Fruit fly (Drosophila melanogaster) whole organism, embryonic: ENCODE measurements around the gene HDAC4.

Experiments
- Atf-2 ChIP-seq: fragments of 200-800 bp; sonication (Bioruptor generic); optimal IDR thresholded peaks from 2 replicates; lab custom pipeline; 2016; ENCODE audit warnings: missing biosample characterization, missing genetic modification characterization
- CG10321 ChIP-seq: fragments of 200-800 bp; sonication (Bioruptor generic); IDR thresholded peaks from 2 replicates; pipeline ENCODE4 v1.3.6; 2022; ENCODE audit warnings: missing biosample characterization, missing genetic modification characterization
- CG11504 ChIP-seq: fragments of 200-800 bp; sonication (Bioruptor generic); optimal IDR thresholded peaks from 3 replicates; lab custom pipeline; 2019; ENCODE audit warnings: missing biosample characterization, mild to moderate bottlenecking, missing genetic modification characterization, moderate library complexity
- CG12236 ChIP-seq: fragments of 200-800 bp; sonication (Bioruptor generic); optimal IDR thresholded peaks from 2 replicates; lab custom pipeline; 2016; ENCODE audit warnings: missing biosample characterization, missing genetic modification characterization
- CG13123 ChIP-seq: fragments of 200-800 bp; sonication (Bioruptor generic); optimal IDR thresholded peaks from 2 replicates; lab custom pipeline; 2016; ENCODE audit warnings: missing biosample characterization, missing genetic modification characterization
- CG13624 ChIP-seq: fragments of 200-800 bp; sonication (Bioruptor generic); optimal IDR thresholded peaks from 2 replicates; lab custom pipeline; 2016; ENCODE audit warnings: missing biosample characterization, missing genetic modification characterization
- CG15269 ChIP-seq: fragments of 200-800 bp; sonication (Bioruptor generic); optimal IDR thresholded peaks from 2 replicates; lab custom pipeline; 2018; ENCODE audit warnings: missing biosample characterization, mild to moderate bottlenecking, missing genetic modification characterization, moderate library complexity
- CG18476 ChIP-seq: fragments of 200-800 bp; sonication (Bioruptor generic); optimal IDR thresholded peaks from 2 replicates; lab custom pipeline; 2016; ENCODE audit warnings: missing biosample characterization, mild to moderate bottlenecking, missing genetic modification characterization
- CG2120 ChIP-seq: fragments of 200-800 bp; sonication (Bioruptor generic); optimal IDR thresholded peaks from 3 replicates; lab custom pipeline; 2016; ENCODE audit warnings: missing biosample characterization, missing genetic modification characterization
- CG2875 ChIP-seq: fragments of 200-800 bp; sonication (Bioruptor generic); optimal IDR thresholded peaks from 2 replicates; lab custom pipeline; 2017; ENCODE audit warnings: missing biosample characterization, mild to moderate bottlenecking, missing genetic modification characterization, missing genetic modification reagents
- CG30403 ChIP-seq: fragments of 200-800 bp; sonication (Bioruptor generic); optimal IDR thresholded peaks from 3 replicates; lab custom pipeline; 2016; ENCODE audit warnings: missing biosample characterization, missing genetic modification characterization
- CG34376 ChIP-seq: fragments of 200-800 bp; sonication (Bioruptor generic); optimal IDR thresholded peaks from 2 replicates; lab custom pipeline; 2018; ENCODE audit warnings: missing biosample characterization, mild to moderate bottlenecking, missing genetic modification characterization
- CG34422 ChIP-seq: fragments of 200-800 bp; sonication (Bioruptor generic); IDR thresholded peaks from 3 replicates; pipeline ENCODE4 v1.3.6; 2022; ENCODE audit warnings: missing biosample characterization, missing genetic modification characterization
- CG4360 ChIP-seq: fragments of 200-800 bp; sonication (Bioruptor generic); IDR thresholded peaks from 2 replicates; pipeline ENCODE4 v1.3.6; 2022; ENCODE audit warnings: missing biosample characterization, missing genetic modification characterization
- CG4854 ChIP-seq: fragments of 200-800 bp; sonication (Bioruptor generic); optimal IDR thresholded peaks from 2 replicates; lab custom pipeline; 2016; ENCODE audit warnings: missing biosample characterization, missing genetic modification characterization, inconsistent platforms
- CG6272 ChIP-seq: fragments of 200-800 bp; sonication (Bioruptor generic); IDR thresholded peaks from 2 replicates; pipeline ENCODE4 v1.3.6; 2022; ENCODE audit warnings: missing biosample characterization, missing genetic modification characterization
- CG7556 ChIP-seq: fragments of 200-800 bp; sonication (Bioruptor generic); optimal IDR thresholded peaks from 2 replicates; lab custom pipeline; 2017; ENCODE audit warnings: missing biosample characterization, mild to moderate bottlenecking, missing genetic modification characterization
- CG7786 ChIP-seq: fragments of 200-800 bp; sonication (Bioruptor generic); optimal IDR thresholded peaks from 2 replicates; lab custom pipeline; 2016; ENCODE audit warnings: missing biosample characterization, missing genetic modification characterization
- CG8290 ChIP-seq, 3 experiments: fragments of 200-800 bp; sonication (Bioruptor generic); optimal IDR thresholded peaks; 2 replicates each; lab custom pipeline; 2016 to 2019; ENCODE audit warnings: missing biosample characterization in 3 of 3, missing genetic modification characterization in 3 of 3, mild to moderate bottlenecking in 2 of 3, moderate library complexity in 1 of 3
- CG9727 ChIP-seq: fragments of 200-800 bp; sonication (Bioruptor generic); optimal IDR thresholded peaks from 3 replicates; lab custom pipeline; 2017; ENCODE audit warnings: missing biosample characterization, mild to moderate bottlenecking, missing genetic modification characterization
- Dfd ChIP-seq, 2 experiments: fragments of >200 bp; optimal IDR thresholded peaks; 2 replicates each; lab custom pipeline; 2017; ENCODE audit warnings: missing biosample characterization in 2 of 2, missing genetic modification characterization in 2 of 2
- Fer1 ChIP-seq: fragments of 200-800 bp; sonication (Bioruptor generic); optimal IDR thresholded peaks from 2 replicates; lab custom pipeline; 2017; ENCODE audit warnings: missing biosample characterization, mild to moderate bottlenecking, missing genetic modification characterization
- H2.0 ChIP-seq: fragments of 200-800 bp; sonication (Bioruptor generic); IDR thresholded peaks from 2 replicates; pipeline ENCODE4 v1.3.6; 2022; ENCODE audit warnings: missing biosample characterization, missing genetic modification characterization
- Jarid2 ChIP-seq: fragments of 200-800 bp; sonication (Bioruptor generic); optimal IDR thresholded peaks from 3 replicates; lab custom pipeline; 2017; ENCODE audit warnings: mild to moderate bottlenecking, missing biosample characterization, missing genetic modification reagents, missing genetic modification characterization
- Lpt ChIP-seq: fragments of >200 bp; optimal IDR thresholded peaks from 2 replicates; lab custom pipeline; 2018; ENCODE audit warnings: missing biosample characterization, missing genetic modification characterization
- Neu2 ChIP-seq: fragments of 200-800 bp; sonication (Bioruptor generic); optimal IDR thresholded peaks from 3 replicates; lab custom pipeline; 2016; ENCODE audit warnings: missing biosample characterization, missing genetic modification characterization, borderline replicate concordance
- YL-1 ChIP-seq: fragments of 200-800 bp; sonication (Bioruptor generic); optimal IDR thresholded peaks from 3 replicates; lab custom pipeline; 2017; ENCODE audit warnings: missing biosample characterization, mild to moderate bottlenecking, missing genetic modification characterization
- ap ChIP-seq: fragments of 200-800 bp; sonication (Bioruptor generic); IDR thresholded peaks from 2 replicates; pipeline ENCODE4 v1.3.6; 2022; ENCODE audit warnings: missing biosample characterization, missing genetic modification characterization
- cg ChIP-seq: fragments of 200-800 bp; sonication (Bioruptor generic); optimal IDR thresholded peaks from 3 replicates; lab custom pipeline; 2019; ENCODE audit warnings: missing biosample characterization, mild to moderate bottlenecking, missing genetic modification characterization, moderate library complexity
- corto ChIP-seq: fragments of 200-800 bp; sonication (Bioruptor generic); optimal IDR thresholded peaks from 2 replicates; lab custom pipeline; 2016; ENCODE audit warnings: missing biosample characterization, mild to moderate bottlenecking, missing genetic modification characterization, moderate library complexity
- dmrt99B ChIP-seq: fragments of 200-800 bp; sonication (Bioruptor generic); optimal IDR thresholded peaks from 2 replicates; lab custom pipeline; 2018; ENCODE audit warnings: missing biosample characterization, mild to moderate bottlenecking, missing genetic modification characterization, moderate library complexity
- grau ChIP-seq: fragments of 200-800 bp; optimal IDR thresholded peaks from 3 replicates; lab custom pipeline; 2019; ENCODE audit warnings: missing biosample characterization, mild to moderate bottlenecking, missing genetic modification characterization, moderate library complexity
- gt ChIP-seq: fragments of 200-800 bp; sonication (Bioruptor generic); IDR thresholded peaks from 2 replicates; pipeline ENCODE4 v1.3.6; 2022; ENCODE audit warnings: missing biosample characterization, missing genetic modification characterization
- hb ChIP-seq: fragments of 200-800 bp; sonication (Bioruptor generic); IDR thresholded peaks from 3 replicates; pipeline ENCODE4 v1.3.6; 2022; ENCODE audit warnings: missing biosample characterization, missing genetic modification characterization; ENCODE audit not compliant: partially characterized antibody
- jigr1 ChIP-seq: fragments of 200-800 bp; sonication (Bioruptor generic); IDR thresholded peaks from 3 replicates; pipeline ENCODE4 v1.3.6; 2022; ENCODE audit warnings: missing biosample characterization, missing genetic modification characterization
- jing ChIP-seq: fragments of 200-800 bp; sonication (Bioruptor generic); optimal IDR thresholded peaks from 2 replicates; lab custom pipeline; 2018; ENCODE audit warnings: missing biosample characterization, mild to moderate bottlenecking, missing genetic modification characterization
- kay ChIP-seq: fragments of 200-800 bp; sonication (Bioruptor generic); optimal IDR thresholded peaks from 2 replicates; lab custom pipeline; 2016; ENCODE audit warnings: missing biosample characterization, missing genetic modification characterization
- klu ChIP-seq: fragments of 200-800 bp; sonication (Bioruptor generic); IDR thresholded peaks from 2 replicates; pipeline ENCODE4 v1.3.6; 2022; ENCODE audit warnings: missing biosample characterization, missing genetic modification characterization
- lab ChIP-seq: fragments of 200-800 bp; sonication (Bioruptor generic); optimal IDR thresholded peaks from 3 replicates; lab custom pipeline; 2017; ENCODE audit warnings: missing biosample characterization, missing genetic modification characterization, mild to moderate bottlenecking, moderate library complexity, missing genetic modification reagents
- lbe ChIP-seq: fragments of 200-800 bp; sonication (Bioruptor generic); optimal IDR thresholded peaks from 2 replicates; lab custom pipeline; 2016; ENCODE audit warnings: missing biosample characterization, mild to moderate bottlenecking, missing genetic modification characterization
- onecut ChIP-seq: fragments of 200-800 bp; sonication (Bioruptor generic); IDR thresholded peaks from 2 replicates; pipeline ENCODE4 v1.3.6; 2022; ENCODE audit warnings: missing biosample characterization, missing genetic modification characterization
- pfk ChIP-seq: fragments of 200-800 bp; sonication (Bioruptor generic); optimal IDR thresholded peaks from 2 replicates; lab custom pipeline; 2018; ENCODE audit warnings: missing biosample characterization, mild to moderate bottlenecking, missing genetic modification characterization, moderate library complexity
- psq ChIP-seq: fragments of 200-800 bp; sonication (Bioruptor generic); optimal IDR thresholded peaks from 2 replicates; lab custom pipeline; 2017; ENCODE audit warnings: missing biosample characterization, missing genetic modification characterization
- row ChIP-seq: fragments of 200-800 bp; sonication (Bioruptor generic); IDR thresholded peaks from 3 replicates; pipeline ENCODE4 v1.3.6; 2022; ENCODE audit warnings: missing biosample characterization, missing genetic modification characterization
- run ChIP-seq: fragments of 200-800 bp; sonication (Bioruptor generic); optimal IDR thresholded peaks from 3 replicates; lab custom pipeline; 2018; ENCODE audit warnings: missing biosample characterization, mild to moderate bottlenecking, missing genetic modification characterization
- sd ChIP-seq: fragments of 200-800 bp; sonication (Bioruptor generic); optimal IDR thresholded peaks from 3 replicates; lab custom pipeline; 2018; ENCODE audit warnings: missing biosample characterization, mild to moderate bottlenecking, missing genetic modification characterization, moderate library complexity
- sens ChIP-seq: fragments of 200-800 bp; sonication (Bioruptor generic); peaks from one replicate; lab custom pipeline; 2016; ENCODE audit warnings: missing biosample characterization, missing genetic modification characterization
- slbo ChIP-seq: fragments of 200-800 bp; sonication (Bioruptor generic); IDR thresholded peaks from 2 replicates; pipeline ENCODE4 v1.3.6; 2022; ENCODE audit warnings: missing biosample characterization, missing genetic modification characterization
- unpg ChIP-seq: fragments of 200-800 bp; sonication (Bioruptor generic); optimal IDR thresholded peaks from 3 replicates; lab custom pipeline; 2018; ENCODE audit warnings: missing biosample characterization, mild to moderate bottlenecking, missing genetic modification characterization, moderate library complexity

HDAC4 gene

DNA sequence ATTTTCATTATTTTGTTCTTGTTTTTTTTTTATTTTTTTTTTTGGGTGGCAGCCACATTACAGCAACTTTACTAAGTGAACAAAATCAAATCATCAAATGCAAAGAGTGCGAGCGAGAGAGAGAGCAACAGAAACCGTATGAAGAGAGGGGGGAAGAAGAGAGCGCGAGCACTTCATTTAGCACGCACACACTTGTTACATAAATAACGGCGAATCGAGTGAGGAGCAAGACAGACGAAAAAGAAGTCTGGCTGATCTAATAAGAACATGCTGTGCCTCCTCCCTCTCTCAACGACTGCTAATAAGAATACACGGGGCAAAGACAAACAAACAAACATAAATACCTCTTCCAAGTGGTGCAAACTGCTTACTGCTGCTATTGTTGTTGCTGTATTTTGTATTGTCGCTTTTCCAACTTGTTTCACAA is 871 bp downstream of the HDAC4 start (continued):
- TF ChIP-seq H2.0 (GFP tag; lab: Robert Waterston, UW): no peak
- no peak for TF ChIP-seq YL-1 (GFP tag; lab: Kevin White, UChicago)
- TF ChIP-seq corto (GFP tag; lab: Kevin White, UChicago): no peak
- TF ChIP-seq pfk (GFP tag; lab: Kevin White, UChicago): no peak
- no peak for TF ChIP-seq CG9727 (GFP tag; lab: Kevin White, UChicago)
- no peak for TF ChIP-seq CG8290 (GFP tag; optimal IDR thresholded peaks at IDR 0.05; lab: Kevin White, UChicago)
- TF ChIP-seq CG8290 (tag; optimal IDR thresholded peaks at IDR 0.05; lab: Kevin White, UChicago): peak in 1 of 2 experiments; percentile 10
- peak; percentile 36 for TF ChIP-seq lab (GFP tag; lab: Kevin White, UChicago)

DNA sequence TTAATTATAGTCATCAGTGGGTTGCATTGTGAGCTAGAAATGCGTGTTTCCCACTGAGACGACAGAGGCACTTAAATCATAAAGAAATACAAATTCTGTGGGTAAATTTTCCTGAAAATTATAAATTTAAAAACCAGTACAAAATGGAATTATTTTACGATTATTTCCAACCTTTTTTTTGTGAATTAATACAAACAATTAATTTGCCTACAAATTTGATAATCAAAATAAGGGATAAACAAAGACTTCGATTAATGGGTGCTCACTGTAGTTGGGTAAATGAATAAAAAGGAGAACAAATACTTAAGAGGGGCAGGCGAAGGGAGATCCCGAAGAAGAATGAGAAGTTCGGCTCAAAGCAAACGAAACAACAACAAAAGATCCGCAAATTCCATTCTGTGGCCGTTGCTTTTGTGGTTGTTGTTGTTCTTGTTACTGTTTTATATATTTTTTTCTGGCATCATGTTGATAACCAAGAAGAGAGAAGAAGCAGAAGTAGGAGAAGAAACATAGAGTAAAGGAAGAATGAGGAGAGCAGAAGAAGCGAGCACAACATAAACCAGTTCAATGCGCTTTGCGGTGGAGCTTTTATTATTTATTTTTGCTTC is 1.4 kb downstream of the HDAC4 start:
- TF ChIP-seq gt (GFP tag; lab: Robert Waterston, UW) (no peak), CG10321 (GFP tag; lab: Robert Waterston, UW) (0 out of 2 replicates have a peak, but pooled peaks have one; percentile 30), lbe (GFP tag; lab: Kevin White, UChicago) (no peak), unpg (GFP tag; lab: Kevin White, UChicago) (peak; percentile 5), CG30403 (GFP tag; lab: Kevin White, UChicago) (peak; percentile 14), corto (GFP tag; lab: Kevin White, UChicago) (peak; percentile 27), slbo (peak; percentile 27; the same call in 1 of the 2 replicates), hb (GFP tag; lab: Robert Waterston, UW) (no peak), CG11504 (tag; lab: Kevin White, UChicago) (peak; percentile 58), ap (no peak), CG34422 (GFP tag; lab: Robert Waterston, UW) (no peak), klu (no peak), psq (GFP tag; lab: Kevin White, UChicago) (peak; percentile 55), grau (tag; lab: Kevin White, UChicago) (peak; percentile 89), CG6272 (no peak), jing (GFP tag; lab: Kevin White, UChicago) (no peak), Dfd (GFP tag; optimal IDR thresholded peaks at IDR 0.05; lab: Kevin White, UChicago) (no peak), CG4360 (peak; percentile 73), onecut (GFP tag; lab: Robert Waterston, UW) (no peak), CG4854 (no peak), Jarid2 (GFP tag; lab: Kevin White, UChicago) (no peak), kay (no peak), CG2120 (GFP tag; lab: Kevin White, UChicago) (peak; percentile 32), jigr1 (GFP tag; lab: Robert Waterston, UW) (no peak), CG15269 (no peak), Atf-2 (GFP tag; lab: Kevin White, UChicago) (no peak), row (peak; percentile 35; the same call in 1 of the 3 replicates), sd (peak; percentile 35), sens (GFP tag; lab: Kevin White, UChicago) (peak; percentile 48)

DNA sequence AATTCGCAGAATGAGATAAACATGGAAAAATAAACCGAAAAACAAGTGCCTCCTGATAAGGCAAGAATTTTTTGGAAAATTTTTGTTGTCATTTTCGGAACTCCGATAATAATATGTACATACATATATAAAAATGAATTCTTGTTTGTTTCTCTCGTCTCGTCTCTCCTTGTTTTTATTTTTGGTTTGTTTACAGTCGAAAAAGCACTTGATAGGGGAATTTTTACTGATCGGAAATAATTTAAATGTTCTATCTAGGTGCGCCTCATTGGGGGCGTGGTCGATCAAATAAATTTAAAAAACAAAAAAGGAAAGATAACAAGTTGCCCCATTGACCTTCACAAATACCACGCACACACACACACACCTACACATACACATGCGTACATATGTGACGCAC is 2.7 kb downstream of the HDAC4 start:
- TF ChIP-seq CG34376 (peak; percentile 15), CG12236 (GFP tag; lab: Kevin White, UChicago) (no peak), CG7556 (GFP tag; lab: Kevin White, UChicago) (no peak), CG4360 (no peak), CG13123 (GFP tag; lab: Kevin White, UChicago) (no peak), CG2875 (no peak), Fer1 (GFP tag; lab: Kevin White, UChicago) (no peak), CG18476 (GFP tag; lab: Kevin White, UChicago) (no peak), CG7786 (GFP tag; lab: Kevin White, UChicago) (no peak), sd (peak; percentile 66), Lpt (GFP tag; lab: Kevin White, UChicago) (no peak), dmrt99B (no peak), Neu2 (GFP tag; lab: Kevin White, UChicago) (no peak), cg (peak; percentile 22), CG13624 (GFP tag; lab: Kevin White, UChicago) (no peak), run (tag; lab: Kevin White, UChicago) (no peak)
